Fruit fly (Drosophila melanogaster) Kc167 (cell line): ENCODE data around the gene Hex-A.

Experiments used
- Myc ChIP-seq: fragments of >200 bp; optimal IDR thresholded peaks from 2 replicates; lab custom pipeline; 2017; ENCODE audit warnings: missing external identifiers
- Sin3A ChIP-seq: fragments of >200 bp; optimal IDR thresholded peaks from 2 replicates; lab custom pipeline; 2018; ENCODE audit warnings: missing external identifiers
- h ChIP-seq: fragments of >200 bp; optimal IDR thresholded peaks from 3 replicates; lab custom pipeline; 2018; ENCODE audit warnings: missing external identifiers
- insv ChIP-seq: fragments of >200 bp; optimal IDR thresholded peaks from 3 replicates; lab custom pipeline; 2018; ENCODE audit warnings: missing external identifiers
- psq ChIP-seq: fragments of >200 bp; optimal IDR thresholded peaks from 2 replicates; lab custom pipeline; 2017; ENCODE audit warnings: missing external identifiers
- ttk ChIP-seq: sonication (Bioruptor generic); optimal IDR thresholded peaks from 2 replicates; lab custom pipeline; 2017; ENCODE audit warnings: missing external identifiers

DNA sequence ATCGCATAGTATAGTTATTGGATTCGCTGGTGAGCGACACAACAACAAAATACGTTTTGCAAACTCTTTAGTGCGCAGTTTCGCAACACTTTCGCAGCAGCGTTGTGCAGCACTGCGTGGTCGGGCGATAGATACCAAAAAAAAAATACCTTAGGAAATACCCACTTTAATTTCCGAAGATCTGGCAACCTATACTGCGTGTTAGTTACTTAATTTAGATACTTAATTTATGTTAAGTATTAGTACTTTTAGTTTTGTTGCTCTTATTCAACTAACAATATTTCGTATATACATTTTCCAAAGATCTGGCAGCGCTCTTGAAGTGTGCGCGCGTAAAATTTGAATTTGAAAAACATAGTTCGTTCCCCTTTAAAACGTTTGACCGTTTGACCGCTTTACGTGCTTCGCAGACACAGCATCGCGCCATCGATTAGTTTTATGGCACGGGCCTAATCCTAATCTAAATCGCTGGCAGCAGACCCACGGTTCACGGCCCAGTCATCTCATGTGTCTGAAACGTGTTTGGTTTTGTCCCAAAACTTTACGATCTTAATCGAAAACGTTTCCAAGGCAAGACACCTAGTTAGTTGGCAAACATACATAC is 5.5 kb upstream of the Hex-A start, which contains the start of gene LPCAT:
- TF ChIP-seq psq (no peak), h (lab: Kevin White, UChicago) (no peak), ttk (lab: Kevin White, UChicago) (no peak), Sin3A (lab: Kevin White, UChicago) (no peak), insv (no peak), Myc (lab: Kevin White, UChicago) (no peak)
